Fruit fly (Drosophila melanogaster) S2 (cell line): Measurements from ENCODE around the gene TMEM216.

Source experiments
- CG8478 ChIP-seq: fragments of >200 bp; optimal IDR thresholded peaks from 2 replicates; lab custom pipeline; 2018
- CTCF ChIP-seq, 2 experiments: fragments of >200 bp; optimal IDR thresholded peaks; 2 replicates each; lab custom pipeline; 2018

The TMEM216 gene

dm6 chr3R:8694110-8694826 is 21.8 kb upstream of the TMEM216 start:
- TF ChIP-seq CG8478: no peak
- no peak for TF ChIP-seq CTCF (optimal IDR thresholded peaks at IDR 0.05; lab: Kevin White, UChicago)

dm6 chr3R:8697772-8698259 is 18.2 kb upstream of the TMEM216 start, which contains the start of gene hb:
TSS of gene hb (minus strand) at chr3R:8697822.
- no peak for TF ChIP-seq CTCF (optimal IDR thresholded peaks at IDR 0.05; lab: Kevin White, UChicago)
- TF ChIP-seq CG8478: no peak

- no peak for TF ChIP-seq CTCF (optimal IDR thresholded peaks at IDR 0.05; lab: Kevin White, UChicago)
- no peak for TF ChIP-seq CG8478
Measured at dm6 chr3R:8699230-8699629, 16.8 kb upstream of the TMEM216 start.

dm6 chr3R:8700660-8701059 is 15.4 kb upstream of the TMEM216 start:
- no peak for TF ChIP-seq CTCF (optimal IDR thresholded peaks at IDR 0.05; lab: Kevin White, UChicago)
- TF ChIP-seq CG8478: no peak

- TF ChIP-seq CTCF (optimal IDR thresholded peaks at IDR 0.05; lab: Kevin White, UChicago) (no peak), CG8478 (no peak)
Measured at dm6 chr3R:8701197-8701596, 14.8 kb upstream of the TMEM216 start.

- no peak for TF ChIP-seq CTCF (optimal IDR thresholded peaks at IDR 0.05; lab: Kevin White, UChicago)
- TF ChIP-seq CG8478: no peak
Measured at dm6 chr3R:8704669-8705068, 11.4 kb upstream of the TMEM216 start.

- TF ChIP-seq CG8478 (no peak), CTCF (optimal IDR thresholded peaks at IDR 0.05; lab: Kevin White, UChicago) (no peak)
Measured at dm6 chr3R:8705323-8706097, 10.5 kb upstream of the TMEM216 start.

- no peak for TF ChIP-seq CTCF (optimal IDR thresholded peaks at IDR 0.05; lab: Kevin White, UChicago)
- no peak for TF ChIP-seq CG8478
Measured at dm6 chr3R:8707166-8707565, 8.9 kb upstream of the TMEM216 start.

- TF ChIP-seq CG8478 (no peak), CTCF (optimal IDR thresholded peaks at IDR 0.05; lab: Kevin White, UChicago) (no peak)
Measured at dm6 chr3R:8711890-8712449, 4.1 kb upstream of the TMEM216 start.

dm6 chr3R:8712722-8713131 is 3.3 kb upstream of the TMEM216 start, which contains the start of gene CG8112:
TSS of gene CG8112 (plus strand) at chr3R:8712933.
- TF ChIP-seq CG8478 (no peak), CTCF (optimal IDR thresholded peaks at IDR 0.05; lab: Kevin White, UChicago) (no peak)

dm6 chr3R:8715371-8715770 is 672 bp upstream of the TMEM216 start:
- TF ChIP-seq CG8478 (no peak), CTCF (optimal IDR thresholded peaks at IDR 0.05; lab: Kevin White, UChicago) (peak in 1 of 2 experiments; percentile 22)

- no peak for TF ChIP-seq CG8478
- no peak for TF ChIP-seq CTCF (optimal IDR thresholded peaks at IDR 0.05; lab: Kevin White, UChicago)
Measured at dm6 chr3R:8716551-8716879, 472 bp downstream of the TMEM216 start.

dm6 chr3R:8718356-8718755 is 2.3 kb downstream of the TMEM216 start, which contains the start of gene Cks85A:
TSS of gene Cks85A (minus strand) at chr3R:8718456.
- TF ChIP-seq CTCF (optimal IDR thresholded peaks at IDR 0.05; lab: Kevin White, UChicago) (no peak), CG8478 (no peak)

dm6 chr3R:8718898-8719297 is 2.9 kb downstream of the TMEM216 start, which contains the start of gene CG11760:
TSS of gene CG11760 (plus strand) at chr3R:8719198.
- TF ChIP-seq CTCF (optimal IDR thresholded peaks at IDR 0.05; lab: Kevin White, UChicago) (no peak), CG8478 (no peak)

dm6 chr3R:8721071-8721470 is 5.0 kb downstream of the TMEM216 start, which contains the start of gene CG8136:
TSS of gene CG8136 (plus strand) at chr3R:8721371.
- TF ChIP-seq CTCF (optimal IDR thresholded peaks at IDR 0.05; lab: Kevin White, UChicago): no peak
- no peak for TF ChIP-seq CG8478
